Worm (Caenorhabditis elegans): ENCODE results near the gene mth-2.

DNA sequence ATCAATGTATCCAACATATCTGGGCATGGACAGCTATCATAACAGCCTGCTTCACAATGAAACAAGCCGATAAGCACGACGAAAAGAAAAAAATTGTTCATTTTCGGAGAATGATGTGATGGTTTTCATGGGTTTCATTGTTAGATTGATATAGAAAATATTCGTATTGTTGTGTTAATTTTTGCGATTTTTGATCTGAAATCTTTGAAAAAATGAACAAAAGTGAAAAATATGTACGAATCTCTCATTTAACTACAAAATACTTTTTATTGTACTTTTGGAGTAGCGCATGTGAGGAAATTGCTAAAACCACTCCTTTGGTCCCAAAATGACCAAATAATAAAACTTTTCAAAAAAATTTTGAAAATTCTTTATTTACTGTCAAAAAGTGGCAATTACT is 23.6 kb downstream of the mth-2 start, which contains the start of gene R03H10.5:
- TF ChIP-seq ztf-29 (GFP tag; IDR thresholded peaks at IDR 0.05) (no peak), cog-1 (tag; optimal IDR thresholded peaks at IDR 0.05) (no peak), T22C8.4 (GFP tag; IDR thresholded peaks at IDR 0.05) (no peak), flt-1 (GFP tag; IDR thresholded peaks at IDR 0.05) (no peak), tab-1 (GFP tag; IDR thresholded peaks at IDR 0.05) (no peak), klf-2 (GFP tag; conservative IDR thresholded peaks at IDR 0.05) (no peak), med-1 (GFP tag; optimal IDR thresholded peaks at IDR 0.05; ENCODE audit: insufficient read depth) (no peak)

Data from whole organism, midembryonic.